Fruit fly (Drosophila melanogaster) S2 (cell line): ENCODE measurements around the gene CG15408.

Source experiments
- CG8478 ChIP-seq: fragments of >200 bp; optimal IDR thresholded peaks from 2 replicates; lab custom pipeline; 2018
- CTCF ChIP-seq, 2 experiments: fragments of >200 bp; optimal IDR thresholded peaks; 2 replicates each; lab custom pipeline; 2018

- TF ChIP-seq CG8478 (lab: Kevin White, UChicago) (no peak), CTCF (optimal IDR thresholded peaks at IDR 0.05; lab: Kevin White, UChicago) (no peak)
Measured at dm6 chr2L:3323319-3324287, 9.0 kb upstream of the CG15408 start, which contains the start of gene CG33281.
